Fruit fly (Drosophila melanogaster): ENCODE data around the gene Las.
A peak's percentile ranks its signal among the peaks of the same experiment; 100 is the strongest.

The Las gene

DNA sequence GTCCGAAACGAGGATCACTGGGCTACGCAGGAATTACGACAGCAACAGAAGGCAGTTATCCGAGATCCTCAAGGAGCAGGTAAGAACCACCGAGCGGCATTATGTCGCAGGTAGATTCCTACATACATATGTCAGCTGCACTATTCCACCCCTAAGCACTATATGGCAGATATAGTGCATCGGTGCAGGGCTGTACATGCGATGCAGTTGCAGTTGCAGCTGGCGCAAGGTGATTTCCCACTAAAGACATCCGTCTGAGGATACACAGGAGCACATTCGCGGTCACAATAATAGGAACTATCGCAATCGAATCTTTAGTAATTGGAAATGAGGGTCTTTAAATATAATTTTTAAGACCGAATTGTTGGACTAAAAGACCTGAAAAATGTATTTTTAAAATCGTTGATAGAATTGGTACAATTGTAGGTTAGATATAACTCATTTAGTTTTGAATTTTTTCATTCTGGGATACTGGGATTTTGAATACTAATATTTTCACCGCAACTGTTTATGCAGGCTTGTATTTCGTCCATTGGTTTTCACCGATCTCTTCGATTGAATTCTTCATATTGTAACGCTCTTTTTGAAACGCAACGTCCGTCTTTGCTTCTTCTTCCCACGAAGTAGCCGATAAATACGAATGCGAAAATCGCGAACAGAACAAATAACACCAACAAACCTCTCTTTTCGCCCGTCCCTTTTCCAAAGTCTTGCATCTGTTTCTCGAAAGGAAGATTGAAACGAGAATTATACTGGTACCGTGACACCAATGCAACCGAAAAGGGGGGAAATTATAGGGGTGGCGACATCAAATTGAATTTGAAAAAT is 29.3 kb downstream of the Las start (continued):
- TF ChIP-seq Scr (GFP tag; IDR thresholded peaks at IDR 0.05; ENCODE audit: partially characterized antibody) (no peak), CG7372 (GFP tag; IDR thresholded peaks at IDR 0.05) (no peak), CG4404 (GFP tag; IDR thresholded peaks at IDR 0.05) (peak; percentile 87), lbe (GFP tag; optimal IDR thresholded peaks at IDR 0.05) (peak; percentile 54), D19A (tag; optimal IDR thresholded peaks at IDR 0.05) (peak; percentile 9), jumu (GFP tag; optimal IDR thresholded peaks at IDR 0.05) (peak; percentile 17), bsh (GFP tag; optimal IDR thresholded peaks at IDR 0.05) (peak in 1 of 2 experiments; percentile 2), CG12236 (GFP tag; optimal IDR thresholded peaks at IDR 0.05) (peak; percentile 6), CG11696 (GFP tag; IDR thresholded peaks at IDR 0.05) (peak; percentile 96), CG43689 (GFP tag; IDR thresholded peaks at IDR 0.05) (no peak), CG17385 (GFP tag; optimal IDR thresholded peaks at IDR 0.05) (peak; percentile 54), pum (GFP tag; optimal IDR thresholded peaks at IDR 0.05) (peak; percentile 8), CG3838 (GFP tag; optimal IDR thresholded peaks at IDR 0.05) (no peak), gsb-n (tag; optimal IDR thresholded peaks at IDR 0.05) (peak; percentile 47), sr (GFP tag; IDR thresholded peaks at IDR 0.05) (no peak), fd102C (GFP tag; optimal IDR thresholded peaks at IDR 0.05) (peak; percentile 84), CG6689 (GFP tag; IDR thresholded peaks at IDR 0.05) (peak; percentile 31; the same call in 1 of the 2 replicates), CG10366 (GFP tag; IDR thresholded peaks at IDR 0.05) (no peak), tx (GFP tag; optimal IDR thresholded peaks at IDR 0.05) (peak; percentile 10), gfzf (GFP tag; optimal IDR thresholded peaks at IDR 0.05) (no peak), fd96Cb (tag; optimal IDR thresholded peaks at IDR 0.05) (peak; percentile 12), CG7786 (GFP tag; optimal IDR thresholded peaks at IDR 0.05) (peak; percentile 14), sens (GFP tag) (peak; percentile 89), CG16815 (GFP tag; optimal IDR thresholded peaks at IDR 0.05) (peak; percentile 50), fu2 (GFP tag; optimal IDR thresholded peaks at IDR 0.05) (no peak), CG4707 (GFP tag; optimal IDR thresholded peaks at IDR 0.05) (no peak), CG31365 (tag; optimal IDR thresholded peaks at IDR 0.05) (no peak), NC2β (GFP tag; optimal IDR thresholded peaks at IDR 0.05) (peak; percentile 51), lmd (GFP tag; IDR thresholded peaks at IDR 0.05) (peak; percentile 28; the same call in 1 of the 2 replicates), Mad (GFP tag; optimal IDR thresholded peaks at IDR 0.05) (peak; percentile 23), CG31441 (GFP tag; IDR thresholded peaks at IDR 0.05) (peak; percentile 56), Chrac-16 (GFP tag; optimal IDR thresholded peaks at IDR 0.05) (peak; percentile 5), CG8924 (tag; optimal IDR thresholded peaks at IDR 0.05) (peak; percentile 56), CG15696 (tag; optimal IDR thresholded peaks at IDR 0.05) (peak; percentile 95), pros (GFP tag; optimal IDR thresholded peaks at IDR 0.05) (peak; percentile 91), CG17829 (tag; optimal IDR thresholded peaks at IDR 0.05) (peak; percentile 66), Med (GFP tag) (peak; percentile 54), dmrt11E (tag; optimal IDR thresholded peaks at IDR 0.05) (peak; percentile 86), CG9727 (GFP tag; optimal IDR thresholded peaks at IDR 0.05) (peak; percentile 81), CG6791 (GFP tag; IDR thresholded peaks at IDR 0.05; ENCODE audit: partially characterized antibody) (0 out of 3 replicates have a peak, but pooled peaks have one; percentile 36), CG4328 (GFP tag; optimal IDR thresholded peaks at IDR 0.05) (no peak), row (GFP tag; IDR thresholded peaks at IDR 0.05) (peak; percentile 54), Xrp1 (GFP tag; IDR thresholded peaks at IDR 0.05) (peak; percentile 76), nom (GFP tag; optimal IDR thresholded peaks at IDR 0.05) (peak; percentile 80), CHES-1-like (GFP tag; optimal IDR thresholded peaks at IDR 0.05) (peak; percentile 12), chif (GFP tag; optimal IDR thresholded peaks at IDR 0.05) (peak in 1 of 2 experiments; percentile 57), lola (GFP tag; optimal IDR thresholded peaks at IDR 0.05) (peak in 1 of 3 experiments; percentile 83), CoRest (tag; optimal IDR thresholded peaks at IDR 0.05) (peak; percentile 30)

Data from whole organism, embryonic.